Worm (Caenorhabditis elegans): ENCODE results near the gene spc-1.

Gene spc-1

DNA sequence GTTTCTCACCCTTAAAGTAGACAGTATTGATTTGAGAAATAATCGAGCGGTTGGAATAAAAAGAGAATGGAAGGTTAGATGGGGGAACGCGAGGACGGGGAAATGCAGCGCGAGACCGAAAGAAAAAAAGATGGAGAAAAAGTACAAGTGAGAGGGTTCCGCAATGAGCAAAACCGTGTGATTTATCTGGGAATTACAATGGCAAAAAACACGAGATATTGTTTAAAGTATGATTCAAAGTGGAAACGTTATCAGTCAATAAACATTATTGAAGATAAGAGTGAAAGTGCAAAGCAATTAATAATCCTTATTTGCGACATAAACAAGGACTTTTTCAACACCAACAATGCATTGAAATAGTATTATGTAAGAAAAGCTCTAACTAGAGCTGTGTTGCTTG lies 24.7 kb downstream of the spc-1 start, which contains the start of gene ztf-13:
Gene ztf-13, minus strand, starts transcription at position 11 of the 400 bp plus-strand sequence.
- TF ChIP-seq cebp-1 (GFP tag; IDR thresholded peaks at IDR 0.05) (no peak), cebp-1 (tag; optimal IDR thresholded peaks at IDR 0.05) (peak; percentile 27), atf-7 (tag; optimal IDR thresholded peaks at IDR 0.05) (no peak), ztf-26 (tag; optimal IDR thresholded peaks at IDR 0.05) (no peak), die-1 (tag; optimal IDR thresholded peaks at IDR 0.05) (no peak), nhr-80 (tag; optimal IDR thresholded peaks at IDR 0.05) (peak; percentile 0), pha-4 (tag; optimal IDR thresholded peaks at IDR 0.05) (peak; percentile 6)

- TF ChIP-seq ztf-18 (tag; optimal IDR thresholded peaks at IDR 0.05) (peak; percentile 21), nhr-80 (tag; optimal IDR thresholded peaks at IDR 0.05) (peak; percentile 53), K12H6.12 (tag; optimal IDR thresholded peaks at IDR 0.05) (peak; percentile 4), snpc-1.1 (tag; optimal IDR thresholded peaks at IDR 0.05; ENCODE audit: insufficient read depth) (no peak)
These were observed 25.3 kb downstream of the spc-1 start for ce11 chrX:3101562-3101961.

ce11 chrX:3099832-3100231 lies 27.0 kb downstream of the spc-1 start, which contains the start of gene sec-3:
Gene sec-3, minus strand, starts transcription at chrX:3099852.
- TF ChIP-seq let-607 (tag; optimal IDR thresholded peaks at IDR 0.05) (peak; percentile 10 to 42), madf-10 (tag; optimal IDR thresholded peaks at IDR 0.05) (peak; percentile 52), zfh-2 (GFP tag; conservative IDR thresholded peaks at IDR 0.05) (0 out of 2 replicates have a peak, but pooled peaks have one; percentile 34), lin-35 (GFP tag; optimal IDR thresholded peaks at IDR 0.05) (peak in 1 of 3 experiments; percentile 85), unc-62 (GFP tag; optimal IDR thresholded peaks at IDR 0.05) (no peak), C06A6.2 (GFP tag; conservative IDR thresholded peaks at IDR 0.05) (peak; percentile 28; the same call in 1 of the 2 replicates), dpl-1 (GFP tag; optimal IDR thresholded peaks at IDR 0.05) (peak; percentile 14), nhr-90 (tag; optimal IDR thresholded peaks at IDR 0.05) (peak; percentile 31), lin-40 (tag; optimal IDR thresholded peaks at IDR 0.05) (peak; percentile 88), F22D6.2 (tag; optimal IDR thresholded peaks at IDR 0.05) (peak; percentile 42), nfyb-1 (GFP tag; IDR thresholded peaks at IDR 0.05) (peak; percentile 59; the same call in 1 of the 2 replicates), ekl-4 (GFP tag; IDR thresholded peaks at IDR 0.05) (no peak), ztf-26 (tag; optimal IDR thresholded peaks at IDR 0.05) (peak; percentile 36), nfya-2 (GFP tag; IDR thresholded peaks at IDR 0.05) (no peak), Y95B8A.8 (GFP tag; IDR thresholded peaks at IDR 0.05) (no peak), B0336.3 (GFP tag; IDR thresholded peaks at IDR 0.05) (peak; percentile 58), F37B4.10 (GFP tag; IDR thresholded peaks at IDR 0.05) (no peak), hmg-20 (GFP tag; IDR thresholded peaks at IDR 0.05) (peak; percentile 55; the same call in 1 of the 2 replicates), mxl-1 (tag; optimal IDR thresholded peaks at IDR 0.05) (no peak), ceh-100 (GFP tag; IDR thresholded peaks at IDR 0.05) (peak; percentile 68), Y53G8AR.9 (GFP tag; conservative IDR thresholded peaks at IDR 0.05) (peak; percentile 79; the same call in 1 of the 2 replicates), ceh-58 (GFP tag; IDR thresholded peaks at IDR 0.05) (no peak), ztf-18 (tag; optimal IDR thresholded peaks at IDR 0.05) (peak; percentile 98), snpc-3.4 (tag; optimal IDR thresholded peaks at IDR 0.05) (peak; percentile 9), K11D2.4 (GFP tag; IDR thresholded peaks at IDR 0.05) (peak; percentile 77; the same call in 1 of the 2 replicates), ZK185.1 (tag; optimal IDR thresholded peaks at IDR 0.05; ENCODE audit: poor library complexity, severe bottlenecking) (peak; percentile 74), D2030.7 (GFP tag; IDR thresholded peaks at IDR 0.05) (no peak), F55B11.4 (tag; optimal IDR thresholded peaks at IDR 0.05; ENCODE audit: borderline replicate concordance, insufficient read depth) (no peak), pbrm-1 (GFP tag; IDR thresholded peaks at IDR 0.05) (peak; percentile 81), somi-1 (GFP tag; optimal IDR thresholded peaks at IDR 0.05) (peak; percentile 35), ztf-28 (GFP tag; IDR thresholded peaks at IDR 0.05) (no peak), tbp1 (GFP tag; optimal IDR thresholded peaks at IDR 0.05) (peak; percentile 52), lin-54 (GFP tag; optimal IDR thresholded peaks at IDR 0.05) (peak; percentile 61), pha-4 (tag; optimal IDR thresholded peaks at IDR 0.05) (peak; percentile 69), gei-17 (GFP tag; optimal IDR thresholded peaks at IDR 0.05) (peak; percentile 51), F23B12.7 (tag; optimal IDR thresholded peaks at IDR 0.05; ENCODE audit: insufficient read depth) (peak; percentile 76), nhr-27 (tag; optimal IDR thresholded peaks at IDR 0.05) (no peak)

All from whole organism, young adult.